Worm (Caenorhabditis elegans) whole organism, early embryonic: Measurements from ENCODE around the gene F37A8.5.

ENCODE experiments used
- B0310.2 ChIP-seq: sonication (generic microtip); optimal IDR thresholded peaks from 2 replicates; lab custom pipeline; 2016; ENCODE audit warnings: mild to moderate bottlenecking, missing genetic modification characterization, missing compliant biosample characterization
- F13C5.2 ChIP-seq: sonication (generic microtip); optimal IDR thresholded peaks from 2 replicates; lab custom pipeline; 2017; ENCODE audit warnings: mild to moderate bottlenecking, missing genetic modification characterization, inconsistent platforms, missing compliant biosample characterization
- aly-1 ChIP-seq: sonication (generic microtip); optimal IDR thresholded peaks from 2 replicates; lab custom pipeline; 2016; ENCODE audit warnings: missing genetic modification characterization, missing compliant biosample characterization
- ama-1 ChIP-seq: fragments of 150-350 bp; optimal IDR thresholded peaks from 2 replicates; lab custom pipeline; 2014
- ceh-13 ChIP-seq: fragments of 200-800 bp; sonication (Bioruptor generic); optimal IDR thresholded peaks from 2 replicates; lab custom pipeline; 2018; ENCODE audit warnings: mild to moderate bottlenecking, missing genetic modification characterization, missing compliant biosample characterization
- ceh-36 ChIP-seq: sonication (generic microtip); optimal IDR thresholded peaks from 2 replicates; lab custom pipeline; 2016; ENCODE audit warnings: missing genetic modification characterization, inconsistent platforms, missing compliant biosample characterization
- ets-7 ChIP-seq: sonication (generic microtip); optimal IDR thresholded peaks from 2 replicates; lab custom pipeline; 2016; ENCODE audit warnings: missing genotype, missing genetic modification characterization, missing compliant biosample characterization
- flt-1 ChIP-seq: fragments of 200-800 bp; sonication (Bioruptor generic); IDR thresholded peaks from 2 replicates; pipeline ENCODE4 v1.3.6; 2022; ENCODE audit warnings: missing genetic modification characterization, missing compliant biosample characterization
- hmbx-1 ChIP-seq: sonication (generic microtip); optimal IDR thresholded peaks from 2 replicates; lab custom pipeline; 2016; ENCODE audit warnings: mild to moderate bottlenecking, missing genetic modification characterization, missing compliant biosample characterization
- hmg-4 ChIP-seq: fragments of 200-800 bp; sonication (Bioruptor generic); optimal IDR thresholded peaks from 2 replicates; lab custom pipeline; 2018; ENCODE audit warnings: mild to moderate bottlenecking, missing genetic modification characterization, missing compliant biosample characterization
- hnd-1 ChIP-seq: sonication (generic microtip); optimal IDR thresholded peaks from 2 replicates; lab custom pipeline; 2016; ENCODE audit warnings: missing genetic modification characterization, missing compliant biosample characterization
- pes-1 ChIP-seq: fragments of 200-800 bp; sonication (Bioruptor generic); IDR thresholded peaks from 2 replicates; pipeline ENCODE4 v1.3.6; 2022; ENCODE audit warnings: missing genetic modification reagents, missing genetic modification characterization, missing compliant biosample characterization
- scrt-1 ChIP-seq: fragments of 200-800 bp; sonication (Bioruptor generic); IDR thresholded peaks from 2 replicates; pipeline ENCODE4 v1.3.6; 2022; ENCODE audit warnings: missing genetic modification characterization, missing compliant biosample characterization
- sea-1 ChIP-seq: fragments of 200-800 bp; sonication (Bioruptor generic); conservative IDR thresholded peaks from 2 replicates; pipeline ENCODE4 v1.3.6; 2022; ENCODE audit warnings: missing genetic modification characterization, missing compliant biosample characterization
- tbx-11 ChIP-seq: fragments of 200-800 bp; sonication (Bioruptor generic); IDR thresholded peaks from 2 replicates; pipeline ENCODE4 v1.3.6; 2022; ENCODE audit warnings: missing genetic modification characterization, missing compliant biosample characterization
- tbx-37 ChIP-seq: fragments of 200-800 bp; sonication (Bioruptor generic); conservative IDR thresholded peaks from 2 replicates; pipeline ENCODE4 v1.3.6; 2022; ENCODE audit warnings: missing genetic modification reagents, missing genetic modification characterization, missing compliant biosample characterization
- tra-4 ChIP-seq: sonication (generic microtip); optimal IDR thresholded peaks from 2 replicates; lab custom pipeline; 2017; ENCODE audit warnings: missing genetic modification characterization, missing compliant biosample characterization

The F37A8.5 gene

DNA sequence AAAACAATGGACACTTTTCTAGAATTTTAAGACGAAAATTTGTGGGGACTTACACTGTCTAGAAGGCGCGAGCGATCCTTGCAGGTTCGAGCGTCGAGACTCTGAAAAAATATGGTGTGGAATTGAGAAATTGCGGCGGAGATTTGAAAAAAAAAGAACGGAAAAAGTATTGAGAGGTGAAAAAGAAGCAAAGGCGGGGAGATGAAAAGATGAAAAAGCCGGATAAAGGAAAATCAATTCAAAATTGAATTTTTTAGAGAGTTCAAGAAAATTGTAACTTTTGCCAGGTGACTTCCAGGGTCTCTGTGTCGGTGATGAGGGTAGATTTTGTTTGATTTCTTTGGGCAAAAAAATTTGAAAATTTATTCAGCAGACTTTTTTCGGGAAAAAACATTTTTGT, 19.9 kb downstream of the F37A8.5 start, which contains the start of gene msi-1:
msi-1 (minus strand) TSS at position 101 of the 400 bp plus-strand sequence.
- TF ChIP-seq ets-7 (tag; lab: Kevin White, UChicago) (no peak), ceh-36 (tag; lab: Kevin White, UChicago) (no peak), hmg-4 (no peak), B0310.2 (tag; lab: Kevin White, UChicago) (no peak), sea-1 (no peak), scrt-1 (no peak), tbx-11 (GFP tag; lab: Robert Waterston, UW) (no peak), ceh-13 (no peak), tbx-37 (GFP tag; lab: Robert Waterston, UW) (no peak), hnd-1 (tag; lab: Kevin White, UChicago) (no peak), ama-1 (no peak), hmbx-1 (tag; lab: Kevin White, UChicago) (no peak), tra-4 (tag; lab: Kevin White, UChicago) (no peak), aly-1 (tag; lab: Kevin White, UChicago) (no peak), F13C5.2 (tag; lab: Kevin White, UChicago) (no peak)

DNA sequence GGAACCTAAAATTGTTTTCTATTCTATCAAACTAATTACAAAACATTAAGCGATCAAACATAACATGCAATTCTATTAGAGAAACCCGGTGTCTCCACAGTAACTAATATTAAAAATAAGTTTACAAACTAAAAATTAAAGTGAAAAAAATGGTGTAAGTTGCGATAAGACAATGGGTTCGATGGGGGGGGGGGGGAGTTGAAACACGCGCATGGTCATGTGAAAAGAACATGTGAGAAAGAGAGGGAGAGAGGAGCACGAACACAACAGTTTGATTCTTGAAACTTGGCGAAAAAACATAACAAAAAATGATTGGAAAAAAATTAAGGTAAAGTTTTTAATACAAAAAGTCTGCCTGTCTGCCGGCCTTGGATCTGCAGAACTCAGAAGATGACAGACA, 20.6 kb downstream of the F37A8.5 start:
- TF ChIP-seq pes-1 (GFP tag; lab: Robert Waterston, UW) (no peak), hmg-4 (no peak), hmbx-1 (tag; lab: Kevin White, UChicago) (no peak), aly-1 (tag; lab: Kevin White, UChicago) (no peak), ceh-13 (no peak), scrt-1 (no peak)

DNA sequence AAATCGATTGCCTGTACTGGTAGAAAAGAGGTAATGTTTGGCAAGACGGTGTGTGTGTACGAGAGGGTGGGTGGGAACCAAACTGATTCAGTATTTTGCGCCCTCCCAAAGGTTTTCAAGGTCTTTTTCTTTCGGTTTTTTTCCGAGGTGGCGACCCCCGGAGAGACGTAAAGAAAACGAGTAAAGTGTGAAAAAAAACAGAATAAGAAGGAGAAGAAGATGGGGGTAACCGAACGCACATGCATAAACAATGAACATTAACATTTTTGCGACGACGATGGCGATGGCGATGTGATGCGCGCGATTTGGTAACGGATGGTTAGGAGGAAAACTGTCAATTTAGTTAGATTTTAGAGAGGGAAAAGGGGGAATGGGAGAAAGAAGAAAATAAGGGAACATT, 22.0 kb downstream of the F37A8.5 start:
- TF ChIP-seq hnd-1 (tag; lab: Kevin White, UChicago) (no peak), ceh-13 (no peak), tra-4 (tag; lab: Kevin White, UChicago) (no peak), F13C5.2 (tag; lab: Kevin White, UChicago) (no peak), ama-1 (no peak), scrt-1 (no peak), B0310.2 (tag; lab: Kevin White, UChicago) (no peak)

DNA sequence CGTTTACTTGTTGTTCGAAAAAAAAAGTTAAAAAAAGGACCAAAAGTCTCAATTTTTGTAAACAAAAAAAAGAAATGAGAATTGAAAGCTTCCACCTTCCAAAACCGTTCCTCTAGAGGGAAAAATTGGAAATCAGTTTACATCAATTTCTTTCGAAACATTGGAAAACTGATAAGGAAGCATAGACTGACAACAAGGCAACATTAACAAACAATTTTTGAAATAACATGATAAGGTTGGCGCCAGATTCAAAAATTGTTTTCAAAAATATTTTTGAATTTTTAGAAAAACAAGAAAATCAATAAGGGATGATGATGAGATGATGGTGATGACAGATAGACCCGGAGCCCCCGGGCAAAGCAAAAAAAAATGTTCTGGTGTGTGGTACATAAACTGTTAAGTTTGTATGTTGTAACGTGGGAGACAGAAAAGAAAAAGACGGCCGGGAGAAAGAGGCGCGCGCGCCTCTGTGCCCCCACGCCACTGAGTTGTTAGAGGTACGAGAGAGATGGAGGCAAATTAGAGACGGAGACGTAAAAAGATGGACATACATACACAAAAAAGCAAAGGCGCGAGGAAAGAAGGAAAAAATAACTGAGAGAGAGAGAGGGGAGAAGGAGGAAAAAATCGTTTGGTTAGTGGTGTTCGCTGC, 23.7 kb downstream of the F37A8.5 start:
- TF ChIP-seq tbx-37 (GFP tag; lab: Robert Waterston, UW) (0 out of 2 replicates have a peak, but pooled peaks have one; percentile 6), F13C5.2 (tag; lab: Kevin White, UChicago) (no peak)

DNA sequence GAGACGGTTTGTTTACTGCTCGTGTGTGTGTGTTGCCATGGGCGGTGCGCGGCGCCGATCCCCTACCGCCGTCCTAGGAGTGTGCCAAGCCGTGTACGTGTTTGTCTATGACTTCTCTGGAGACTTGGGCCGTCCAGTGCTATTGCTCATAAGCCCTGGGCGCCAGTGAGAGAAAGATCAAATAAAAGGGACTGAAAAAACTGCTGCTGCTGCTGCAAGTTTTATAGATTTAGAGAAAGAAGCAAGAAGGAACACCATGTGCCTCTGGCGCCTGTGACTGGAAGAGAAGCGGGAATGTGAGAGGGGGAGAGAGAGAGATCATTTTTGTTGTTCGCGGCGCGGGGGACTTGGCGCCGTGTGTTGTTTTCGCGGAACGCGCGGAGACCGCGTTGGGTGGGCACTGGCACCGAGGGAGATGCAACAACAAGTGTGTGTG, 27.6 kb downstream of the F37A8.5 start:
- no peak for TF ChIP-seq hmg-4
- TF ChIP-seq hnd-1 (tag; lab: Kevin White, UChicago), result no peak
- TF ChIP-seq pes-1 (GFP tag; lab: Robert Waterston, UW), result no peak
- TF ChIP-seq tbx-11 (GFP tag; lab: Robert Waterston, UW), result no peak
- no peak for TF ChIP-seq ets-7 (tag; lab: Kevin White, UChicago)
- no peak for TF ChIP-seq ama-1
- TF ChIP-seq ceh-36 (tag; lab: Kevin White, UChicago), result no peak
- no peak for TF ChIP-seq aly-1 (tag; lab: Kevin White, UChicago)
- TF ChIP-seq tra-4 (tag; lab: Kevin White, UChicago), result no peak

DNA sequence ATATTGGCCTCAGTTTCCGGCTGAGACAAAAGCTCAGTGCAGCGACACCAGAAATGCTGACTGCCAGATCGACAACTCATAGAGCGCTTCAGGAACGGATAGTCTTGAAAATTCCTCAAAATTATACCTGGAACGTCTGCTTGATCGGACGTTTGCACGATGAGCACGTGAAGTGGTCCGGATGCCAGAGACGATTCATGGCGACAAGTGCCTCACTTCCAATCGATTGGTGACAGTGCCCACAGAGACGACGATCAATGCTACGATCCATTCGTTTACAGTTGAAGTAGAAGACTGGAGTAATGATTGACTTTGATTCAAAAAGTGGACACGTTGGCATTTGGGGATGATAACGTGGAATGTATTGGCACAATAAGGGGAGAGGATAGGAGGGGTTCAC, 29.9 kb downstream of the F37A8.5 start, which contains the start of gene Y1A5A.1:
Y1A5A.1 (minus strand) TSS at position 294 of the 400 bp plus-strand sequence.
- TF ChIP-seq ceh-36 (tag; lab: Kevin White, UChicago) (no peak), hmbx-1 (tag; lab: Kevin White, UChicago) (no peak), ama-1 (no peak), ceh-13 (no peak), aly-1 (tag; lab: Kevin White, UChicago) (no peak), tra-4 (tag; lab: Kevin White, UChicago) (no peak), B0310.2 (tag; lab: Kevin White, UChicago) (no peak), ets-7 (tag; lab: Kevin White, UChicago) (no peak), hmg-4 (no peak), F13C5.2 (tag; lab: Kevin White, UChicago) (no peak), tbx-37 (GFP tag; lab: Robert Waterston, UW) (no peak)

DNA sequence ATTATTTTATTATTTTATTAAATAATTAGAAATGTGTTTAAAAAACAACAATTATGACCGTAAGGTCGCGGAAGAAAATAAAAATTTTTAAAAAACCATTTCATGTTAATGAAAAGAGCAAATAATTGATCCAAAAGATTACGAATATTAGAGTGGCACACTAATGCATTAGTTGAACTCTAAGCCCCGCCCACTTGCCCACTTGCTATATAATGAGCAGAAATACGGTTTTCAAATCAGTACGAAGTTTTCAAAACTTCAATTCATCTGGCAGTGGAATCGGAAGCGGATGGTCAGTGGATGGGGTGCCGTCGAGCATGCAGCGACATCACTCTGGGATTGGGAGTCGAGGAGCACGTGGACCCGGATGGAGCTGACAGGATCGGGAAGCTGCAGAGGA, 31.3 kb downstream of the F37A8.5 start, which contains the start of gene C36E8.6:
C36E8.6 (plus strand) TSS at position 301 of the 400 bp plus-strand sequence.
- TF ChIP-seq pes-1 (GFP tag; lab: Robert Waterston, UW), result no peak
- TF ChIP-seq tbx-37 (GFP tag; lab: Robert Waterston, UW), result no peak
- TF ChIP-seq B0310.2 (tag; lab: Kevin White, UChicago), result no peak
- TF ChIP-seq flt-1 (GFP tag; lab: Robert Waterston, UW), result no peak
- no peak for TF ChIP-seq tra-4 (tag; lab: Kevin White, UChicago)
- TF ChIP-seq aly-1 (tag; lab: Kevin White, UChicago), result no peak
- no peak for TF ChIP-seq sea-1
- TF ChIP-seq ceh-13, result no peak
- TF ChIP-seq ama-1, result no peak
- TF ChIP-seq hmbx-1 (tag; lab: Kevin White, UChicago), result no peak
- TF ChIP-seq scrt-1, result no peak
- TF ChIP-seq F13C5.2 (tag; lab: Kevin White, UChicago), result no peak
- no peak for TF ChIP-seq ets-7 (tag; lab: Kevin White, UChicago)
- TF ChIP-seq hmg-4, result no peak

DNA sequence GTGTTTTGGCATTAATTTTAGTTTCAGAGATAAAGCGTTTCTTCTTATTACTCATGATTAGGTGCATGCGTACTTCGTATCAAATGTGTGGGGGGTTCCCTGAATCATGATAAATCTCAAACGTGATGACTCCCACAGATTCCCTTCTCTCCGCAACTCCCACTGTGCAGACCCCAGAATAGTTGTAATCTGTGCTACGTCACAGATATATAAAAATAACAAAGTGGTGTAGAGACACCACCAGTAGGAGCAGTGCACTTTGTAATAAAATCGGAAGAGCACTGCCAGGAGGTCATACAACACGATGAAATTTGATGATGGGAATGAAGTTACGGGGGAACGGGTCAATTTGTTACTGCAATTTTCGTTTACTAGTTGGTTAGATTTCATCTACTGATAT, 34.9 kb downstream of the F37A8.5 start:
- TF ChIP-seq tbx-37 (GFP tag; lab: Robert Waterston, UW), result no peak
- TF ChIP-seq tra-4 (tag; lab: Kevin White, UChicago), result no peak
- no peak for TF ChIP-seq sea-1
- no peak for TF ChIP-seq scrt-1
- TF ChIP-seq pes-1 (GFP tag; lab: Robert Waterston, UW), result no peak
